Fruit fly (Drosophila melanogaster): ENCODE results near the gene TwdlE.

TwdlE gene

dm6 chr2L:7850406-7850805, 10.2 kb downstream of the TwdlE start:
- no peak for TF ChIP-seq CG34406 (GFP tag; optimal IDR thresholded peaks at IDR 0.05)
- no peak for TF ChIP-seq CG16779 (tag; optimal IDR thresholded peaks at IDR 0.05)

dm6 chr2L:7849472-7849871, 11.2 kb downstream of the TwdlE start:
- peak; percentile 10 for TF ChIP-seq CG10631 (GFP tag; optimal IDR thresholded peaks at IDR 0.05)
- peak; percentile 58 for TF ChIP-seq Eip78C (GFP tag)
- TF ChIP-seq fkh (GFP tag; optimal IDR thresholded peaks at IDR 0.05): no peak
- no peak for TF ChIP-seq dac (GFP tag; optimal IDR thresholded peaks at IDR 0.05)
- TF ChIP-seq CG8119 (GFP tag; IDR thresholded peaks at IDR 0.05): peak; percentile 35; the same call in 1 of the 3 replicates
- TF ChIP-seq CG32006 (GFP tag; optimal IDR thresholded peaks at IDR 0.05): peak; percentile 33
- no peak for TF ChIP-seq CG11902 (GFP tag; optimal IDR thresholded peaks at IDR 0.05)
- TF ChIP-seq CG1621 (tag; optimal IDR thresholded peaks at IDR 0.05): no peak
- TF ChIP-seq achi (GFP tag; optimal IDR thresholded peaks at IDR 0.05): peak; percentile 12
- TF ChIP-seq CG10669 (GFP tag; optimal IDR thresholded peaks at IDR 0.05): no peak
- TF ChIP-seq CG7368 (GFP tag; optimal IDR thresholded peaks at IDR 0.05): no peak
- peak; percentile 37; the same call in 1 of the 3 replicates for TF ChIP-seq CG6163 (GFP tag; IDR thresholded peaks at IDR 0.05)
- TF ChIP-seq Met (GFP tag; optimal IDR thresholded peaks at IDR 0.05): no peak
- no peak for TF ChIP-seq Lpt (GFP tag; optimal IDR thresholded peaks at IDR 0.05)

DNA sequence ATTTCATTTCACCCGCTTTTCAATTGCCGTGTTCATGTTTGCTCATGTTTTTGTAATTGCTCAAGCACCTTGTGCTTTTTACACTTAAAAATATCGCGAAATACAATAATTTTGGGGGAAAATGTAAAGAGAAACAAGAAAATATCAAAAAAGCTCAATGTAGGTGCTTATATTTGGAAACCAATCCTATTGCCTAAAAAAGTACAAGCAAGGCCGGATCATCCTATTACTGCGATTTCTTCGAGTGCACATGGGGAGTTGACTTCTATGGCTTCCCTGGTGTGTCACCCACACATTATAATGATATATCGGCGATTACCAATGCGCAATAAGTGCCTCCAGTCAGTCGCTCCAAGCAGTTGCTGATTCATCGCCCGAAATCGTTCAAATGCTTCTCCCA, 19.4 kb downstream of the TwdlE start:
- TF ChIP-seq Lpt (GFP tag; optimal IDR thresholded peaks at IDR 0.05) (no peak), CG16779 (tag; optimal IDR thresholded peaks at IDR 0.05) (no peak), Hr39 (GFP tag; optimal IDR thresholded peaks at IDR 0.05) (peak; percentile 55), cyc (GFP tag; optimal IDR thresholded peaks at IDR 0.05) (peak; percentile 36), CG6163 (GFP tag; IDR thresholded peaks at IDR 0.05) (no peak), topi (GFP tag; optimal IDR thresholded peaks at IDR 0.05) (peak; percentile 18), vri (GFP tag; optimal IDR thresholded peaks at IDR 0.05) (peak; percentile 10), CG1621 (tag; optimal IDR thresholded peaks at IDR 0.05) (no peak), svp (GFP tag) (peak; percentile 49), acj6 (GFP tag; optimal IDR thresholded peaks at IDR 0.05) (no peak), Smox (GFP tag; optimal IDR thresholded peaks at IDR 0.05) (peak; percentile 31), Eip78C (GFP tag) (peak; percentile 45), CG7368 (GFP tag; optimal IDR thresholded peaks at IDR 0.05) (no peak), CG6854 (GFP tag; optimal IDR thresholded peaks at IDR 0.05) (no peak), Gug (GFP tag; IDR thresholded peaks at IDR 0.05) (no peak), CG31627 (GFP tag; optimal IDR thresholded peaks at IDR 0.05) (peak; percentile 52), CG10669 (GFP tag; optimal IDR thresholded peaks at IDR 0.05) (no peak), esn (GFP tag; optimal IDR thresholded peaks at IDR 0.05) (peak; percentile 51), Sox102F (GFP tag; optimal IDR thresholded peaks at IDR 0.05) (peak; percentile 52), lz (GFP tag; optimal IDR thresholded peaks at IDR 0.05) (peak; percentile 21)

DNA sequence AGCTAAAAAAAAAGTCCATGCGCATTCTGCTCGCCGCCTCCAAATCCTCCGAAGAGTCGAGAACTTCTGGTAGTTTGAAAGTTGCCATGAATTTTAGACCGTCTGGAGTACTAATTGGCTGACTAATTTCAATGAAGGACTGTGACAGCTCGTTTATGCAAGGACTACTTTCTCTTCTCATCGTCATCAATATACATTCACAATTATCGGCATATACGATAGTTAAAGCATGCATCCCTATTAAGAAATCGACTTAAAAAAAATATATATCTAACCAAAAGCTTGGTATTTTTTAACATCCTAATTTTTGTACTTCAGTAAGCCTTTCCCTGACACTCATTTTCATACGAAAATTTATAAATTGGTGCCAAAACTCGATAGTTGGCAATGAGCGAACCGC, 20.5 kb downstream of the TwdlE start, which contains the start of gene CG14537:
CG14537 (plus strand) TSS at position 301 of the 400 bp plus-strand sequence.
- no peak for TF ChIP-seq CG3032 (tag; optimal IDR thresholded peaks at IDR 0.05)
- no peak for TF ChIP-seq CG7368 (GFP tag; optimal IDR thresholded peaks at IDR 0.05)
- TF ChIP-seq Sox15 (GFP tag; optimal IDR thresholded peaks at IDR 0.05): no peak
- TF ChIP-seq acj6 (GFP tag; optimal IDR thresholded peaks at IDR 0.05): no peak
- no peak for TF ChIP-seq fkh (GFP tag; optimal IDR thresholded peaks at IDR 0.05)
- TF ChIP-seq achi (GFP tag; optimal IDR thresholded peaks at IDR 0.05): no peak
- no peak for TF ChIP-seq CG3919 (GFP tag; optimal IDR thresholded peaks at IDR 0.05)
- no peak for TF ChIP-seq esn (GFP tag; optimal IDR thresholded peaks at IDR 0.05)
- no peak for TF ChIP-seq CG32006 (GFP tag; optimal IDR thresholded peaks at IDR 0.05)
- no peak for TF ChIP-seq CG8632 (GFP tag; optimal IDR thresholded peaks at IDR 0.05)
- no peak for TF ChIP-seq CG8119 (GFP tag; IDR thresholded peaks at IDR 0.05)

DNA sequence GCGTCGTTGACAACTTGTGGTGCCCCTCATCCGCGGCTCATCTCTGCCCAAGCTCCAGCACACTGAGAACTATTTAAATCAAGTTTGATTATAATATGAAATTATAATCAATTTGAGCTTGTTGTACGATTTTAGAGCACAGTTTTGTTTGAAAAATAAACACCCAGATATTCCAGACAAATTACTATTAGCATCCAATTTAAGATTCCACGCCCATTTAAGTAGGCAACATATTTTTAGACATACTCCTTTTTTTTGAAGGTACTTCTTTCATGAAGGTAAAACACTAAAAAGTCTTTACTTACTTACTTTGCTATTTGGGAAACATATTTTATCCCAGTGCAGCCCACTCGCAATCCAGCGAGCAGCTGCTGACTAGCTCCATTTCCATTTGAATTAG, 22.6 kb downstream of the TwdlE start:
- no peak for TF ChIP-seq Gug (GFP tag; IDR thresholded peaks at IDR 0.05)
- TF ChIP-seq esn (GFP tag; optimal IDR thresholded peaks at IDR 0.05): no peak
- TF ChIP-seq CG31627 (GFP tag; optimal IDR thresholded peaks at IDR 0.05): no peak
- peak; percentile 9 for TF ChIP-seq CG32006 (GFP tag; optimal IDR thresholded peaks at IDR 0.05)
- peak; percentile 35 for TF ChIP-seq svp (GFP tag)
- TF ChIP-seq CG11902 (GFP tag; optimal IDR thresholded peaks at IDR 0.05): no peak
- no peak for TF ChIP-seq dsx (GFP tag; optimal IDR thresholded peaks at IDR 0.05; ENCODE audit: poor library complexity, severe bottlenecking)
- TF ChIP-seq vri (GFP tag; optimal IDR thresholded peaks at IDR 0.05): no peak

Measured in whole organism, prepupa.